Worm (Caenorhabditis elegans): ENCODE measurements around the gene cog-1.

DNA sequence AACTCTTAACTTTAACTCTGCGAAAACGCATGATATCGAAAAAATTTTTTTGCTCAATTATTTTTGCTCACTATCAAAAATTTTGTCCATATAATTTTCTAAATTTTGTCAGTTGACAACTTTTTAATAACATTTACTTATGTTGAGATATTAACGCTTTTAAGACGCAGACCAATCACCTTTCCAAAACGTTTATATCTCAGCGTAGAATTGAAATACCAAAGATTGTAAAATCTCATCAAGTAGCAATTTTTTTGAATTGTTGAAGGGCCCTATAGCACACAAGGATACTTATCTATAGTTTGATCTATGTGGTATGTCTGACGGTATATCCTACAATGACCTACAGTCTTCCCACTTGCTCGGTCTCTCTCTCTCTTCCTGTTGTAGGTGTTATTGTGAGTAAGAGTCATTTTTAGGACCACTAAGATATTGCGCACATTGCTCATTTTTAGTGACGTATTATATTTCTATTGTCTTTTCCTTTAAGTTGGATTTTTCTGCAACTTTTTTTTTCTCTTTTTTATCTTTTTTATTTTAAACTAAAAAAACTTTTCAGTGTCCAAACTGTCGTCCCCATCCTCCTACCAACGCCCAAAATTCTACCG, 17.0 kb downstream of the cog-1 start, which contains the start of gene pde-3:
- TF ChIP-seq W03F9.2 (tag; optimal IDR thresholded peaks at IDR 0.05) (no peak), him-1 (tag; optimal IDR thresholded peaks at IDR 0.05) (no peak), dao-5 (tag; optimal IDR thresholded peaks at IDR 0.05) (no peak)

Measured in whole organism, L4/young adult.